Worm (Caenorhabditis elegans) whole organism, mixed stage, embryonic: ENCODE measurements around the gene D2062.13.
"Not testable (repeated sequence)": the region's sequence is repeated elsewhere in the genome, so short reads cannot be mapped to it uniquely, and the experiment has no call there.

Experiments used
- M03D4.4 ChIP-seq: sonication (generic microtip); optimal IDR thresholded peaks from 2 replicates; lab custom pipeline; 2017; ENCODE audit warnings: mild to moderate bottlenecking, missing genetic modification characterization, missing compliant biosample characterization
- bed-3 ChIP-seq: fragments of 200-800 bp; sonication (Bioruptor generic); optimal IDR thresholded peaks from 3 replicates; lab custom pipeline; 2018; ENCODE audit warnings: mild to moderate bottlenecking, missing genetic modification characterization, moderate library complexity, missing compliant biosample characterization
- blmp-1 ChIP-seq: fragments of 150-350 bp; optimal IDR thresholded peaks from 2 replicates; lab custom pipeline; 2014; ENCODE audit warnings: missing biosample characterization, missing genetic modification characterization
- ceh-43 ChIP-seq: fragments of 200-800 bp; sonication (Bioruptor generic); optimal IDR thresholded peaks from 2 replicates; lab custom pipeline; 2018; ENCODE audit warnings: mild to moderate bottlenecking, missing genetic modification characterization, moderate library complexity, missing compliant biosample characterization
- ceh-83 ChIP-seq: fragments of 200-800 bp; sonication (Bioruptor generic); optimal IDR thresholded peaks from 2 replicates; lab custom pipeline; 2018; ENCODE audit warnings: mild to moderate bottlenecking, missing genetic modification characterization, missing compliant biosample characterization
- ces-1 ChIP-seq: fragments of 150-350 bp; optimal IDR thresholded peaks from 2 replicates; lab custom pipeline; 2014; ENCODE audit warnings: missing biosample characterization, missing genetic modification reagents, missing genetic modification characterization
- cnd-1 ChIP-seq: fragments of 200-800 bp; sonication (Bioruptor generic); optimal IDR thresholded peaks from 2 replicates; lab custom pipeline; 2018; ENCODE audit warnings: mild to moderate bottlenecking, missing genetic modification characterization, missing compliant biosample characterization
- elt-1 ChIP-seq: sonication (generic microtip); optimal IDR thresholded peaks from 2 replicates; lab custom pipeline; 2017; ENCODE audit warnings: missing genetic modification characterization, mild to moderate bottlenecking, missing compliant biosample characterization, antibody characterized with exemption, moderate library complexity, borderline replicate concordance; ENCODE audit not compliant: insufficient read depth
- elt-3 ChIP-seq: fragments of 150-350 bp; optimal IDR thresholded peaks from 2 replicates; lab custom pipeline; 2014; ENCODE audit warnings: missing biosample characterization, missing genetic modification characterization
- hlh-1 ChIP-seq: fragments of 150-350 bp; optimal IDR thresholded peaks from 2 replicates; lab custom pipeline; 2014; ENCODE audit warnings: missing biosample characterization, missing genetic modification reagents, missing genetic modification characterization
- lin-13 ChIP-seq: fragments of 150-350 bp; optimal IDR thresholded peaks from 2 replicates; lab custom pipeline; 2014; ENCODE audit warnings: missing biosample characterization, missing genetic modification characterization
- lin-32 ChIP-seq: fragments of 200-800 bp; sonication (Bioruptor generic); optimal IDR thresholded peaks from 2 replicates; lab custom pipeline; 2018; ENCODE audit warnings: mild to moderate bottlenecking, missing genetic modification characterization, missing compliant biosample characterization
- lsy-2 ChIP-seq: fragments of 150-350 bp; optimal IDR thresholded peaks from 2 replicates; lab custom pipeline; 2014; ENCODE audit warnings: missing biosample characterization, missing genetic modification characterization
- mab-5 ChIP-seq: fragments of 150-350 bp; optimal IDR thresholded peaks from 2 replicates; lab custom pipeline; 2014; ENCODE audit warnings: missing biosample characterization, missing genetic modification characterization
- mep-1 ChIP-seq: fragments of 150-350 bp; optimal IDR thresholded peaks from 2 replicates; lab custom pipeline; 2017; ENCODE audit warnings: missing biosample characterization, missing genetic modification reagents, missing genetic modification characterization, inconsistent platforms
- mls-2 ChIP-seq: sonication (generic microtip); optimal IDR thresholded peaks from 2 replicates; lab custom pipeline; 2016; ENCODE audit warnings: mild to moderate bottlenecking, missing genetic modification characterization, moderate library complexity, missing compliant biosample characterization
- nhr-12 ChIP-seq: fragments of 150-350 bp; optimal IDR thresholded peaks from 2 replicates; lab custom pipeline; 2014; ENCODE audit warnings: missing biosample characterization, missing genetic modification characterization
- nhr-2 ChIP-seq: fragments of 150-350 bp; optimal IDR thresholded peaks from 2 replicates; lab custom pipeline; 2014; ENCODE audit warnings: missing biosample characterization, missing genetic modification characterization
- nhr-237 ChIP-seq: fragments of 150-350 bp; optimal IDR thresholded peaks from 2 replicates; lab custom pipeline; 2014; ENCODE audit warnings: missing biosample characterization, missing genetic modification characterization
- nhr-28 ChIP-seq: fragments of 150-350 bp; optimal IDR thresholded peaks from 2 replicates; lab custom pipeline; 2014; ENCODE audit warnings: missing biosample characterization, missing genetic modification characterization
- nhr-76 ChIP-seq: sonication (generic microtip); optimal IDR thresholded peaks from 2 replicates; lab custom pipeline; 2017; ENCODE audit warnings: missing biosample characterization, missing genetic modification characterization
- pha-4 ChIP-seq: fragments of 150-350 bp; optimal IDR thresholded peaks from 2 replicates; lab custom pipeline; 2018; ENCODE audit warnings: missing biosample characterization, missing genetic modification reagents, missing genetic modification characterization
- sem-2 ChIP-seq: fragments of 200-800 bp; sonication (Bioruptor generic); optimal IDR thresholded peaks from 2 replicates; lab custom pipeline; 2018; ENCODE audit warnings: mild to moderate bottlenecking, missing genetic modification characterization, missing compliant biosample characterization
- snpc-4 ChIP-seq: fragments of 150-350 bp; optimal IDR thresholded peaks from 2 replicates; lab custom pipeline; 2014; ENCODE audit warnings: missing biosample characterization, missing genetic modification characterization
- sptf-1 ChIP-seq: sonication (generic microtip); optimal IDR thresholded peaks from 2 replicates; lab custom pipeline; 2017; ENCODE audit warnings: mild to moderate bottlenecking, missing genetic modification characterization, moderate library complexity, missing compliant biosample characterization
- tbx-8 ChIP-seq: fragments of 200-800 bp; sonication (Bioruptor generic); optimal IDR thresholded peaks from 2 replicates; lab custom pipeline; 2018; ENCODE audit warnings: mild to moderate bottlenecking, missing genetic modification characterization, moderate library complexity, missing compliant biosample characterization
- unc-120 ChIP-seq: sonication (generic microtip); optimal IDR thresholded peaks from 2 replicates; lab custom pipeline; 2017; ENCODE audit warnings: missing genetic modification characterization, missing compliant biosample characterization; ENCODE audit not compliant: poor library complexity, severe bottlenecking
- unc-39 ChIP-seq: fragments of 150-350 bp; optimal IDR thresholded peaks from 2 replicates; lab custom pipeline; 2014; ENCODE audit warnings: missing biosample characterization, missing genetic modification characterization
- zip-8 ChIP-seq: fragments of 150-350 bp; optimal IDR thresholded peaks from 2 replicates; lab custom pipeline; 2014; ENCODE audit warnings: missing biosample characterization, missing genetic modification characterization

The D2062.13 gene

DNA sequence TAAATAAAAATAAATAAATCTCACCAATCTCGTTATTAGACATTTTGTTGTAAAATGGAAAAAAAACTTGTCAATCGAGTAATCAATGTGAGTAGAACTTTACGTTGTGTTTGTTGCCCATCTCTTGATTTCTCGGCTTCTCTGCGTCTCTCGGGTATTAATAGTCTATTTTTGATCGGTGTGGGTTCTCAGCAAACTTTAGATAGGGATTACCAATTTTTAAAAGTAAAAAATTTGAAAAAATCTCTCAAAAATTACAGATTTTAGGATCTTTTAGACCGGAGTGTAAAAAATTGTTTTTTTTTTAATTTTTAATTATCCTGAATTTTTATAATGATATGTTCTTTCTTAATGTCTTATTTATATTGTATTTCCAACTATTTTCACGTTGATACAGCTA is 25.0 kb downstream of the D2062.13 start, which contains the start of gene F22E5.21:
F22E5.21 (minus strand) TSS at position 101 of the 400 bp plus-strand sequence.
- no peak for TF ChIP-seq snpc-4 (tag; lab: Kevin White, UChicago)
- no peak for TF ChIP-seq elt-3 (tag; lab: Kevin White, UChicago)
- no peak for TF ChIP-seq mep-1
- TF ChIP-seq nhr-28 (tag; lab: Kevin White, UChicago), result no peak
- TF ChIP-seq lin-32, result no peak
- TF ChIP-seq sptf-1 (tag; lab: Kevin White, UChicago), result no peak
- no peak for TF ChIP-seq elt-1 (tag; lab: Kevin White, UChicago)
- no peak for TF ChIP-seq tbx-8 (GFP tag; lab: Kevin White, UChicago)
- TF ChIP-seq nhr-237 (tag; lab: Kevin White, UChicago), result no peak
- TF ChIP-seq lsy-2 (tag; lab: Kevin White, UChicago), result no peak
- no peak for TF ChIP-seq blmp-1 (tag; lab: Kevin White, UChicago)
- no peak for TF ChIP-seq mls-2 (tag; lab: Kevin White, UChicago)
- TF ChIP-seq mab-5 (tag; lab: Kevin White, UChicago), result no peak
- TF ChIP-seq pha-4 (tag; lab: Kevin White, UChicago), result no peak
- no peak for TF ChIP-seq ces-1 (GFP tag; lab: Kevin White, UChicago)

DNA sequence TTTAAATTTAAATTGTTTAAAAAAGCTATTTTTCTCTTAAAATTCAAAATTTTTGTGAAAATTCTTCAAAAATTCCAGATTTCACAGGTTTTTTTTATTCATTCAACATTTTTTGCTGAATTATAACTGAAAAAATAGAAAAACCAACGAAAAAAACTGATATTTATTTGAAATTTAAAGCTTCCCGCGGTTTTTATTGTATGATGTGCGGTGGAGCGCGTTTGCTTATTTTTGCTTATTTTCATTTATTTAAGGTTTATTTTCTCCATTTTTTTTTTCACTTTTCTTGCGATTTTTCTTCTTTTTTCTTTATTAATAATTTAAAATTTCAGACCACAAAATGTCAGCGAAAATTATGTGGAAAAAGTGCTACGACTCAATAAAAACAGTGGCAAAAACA is 25.7 kb downstream of the D2062.13 start, which contains the start of gene F22E5.9:
F22E5.9 (plus strand) TSS at position 327 of the 400 bp plus-strand sequence.
- no peak for TF ChIP-seq lin-13
- no peak for TF ChIP-seq blmp-1 (tag; lab: Kevin White, UChicago)
- TF ChIP-seq sptf-1 (tag; lab: Kevin White, UChicago), result no peak
- TF ChIP-seq ceh-43 (GFP tag; lab: Kevin White, UChicago), result no peak
- TF ChIP-seq lsy-2 (tag; lab: Kevin White, UChicago), result no peak

DNA sequence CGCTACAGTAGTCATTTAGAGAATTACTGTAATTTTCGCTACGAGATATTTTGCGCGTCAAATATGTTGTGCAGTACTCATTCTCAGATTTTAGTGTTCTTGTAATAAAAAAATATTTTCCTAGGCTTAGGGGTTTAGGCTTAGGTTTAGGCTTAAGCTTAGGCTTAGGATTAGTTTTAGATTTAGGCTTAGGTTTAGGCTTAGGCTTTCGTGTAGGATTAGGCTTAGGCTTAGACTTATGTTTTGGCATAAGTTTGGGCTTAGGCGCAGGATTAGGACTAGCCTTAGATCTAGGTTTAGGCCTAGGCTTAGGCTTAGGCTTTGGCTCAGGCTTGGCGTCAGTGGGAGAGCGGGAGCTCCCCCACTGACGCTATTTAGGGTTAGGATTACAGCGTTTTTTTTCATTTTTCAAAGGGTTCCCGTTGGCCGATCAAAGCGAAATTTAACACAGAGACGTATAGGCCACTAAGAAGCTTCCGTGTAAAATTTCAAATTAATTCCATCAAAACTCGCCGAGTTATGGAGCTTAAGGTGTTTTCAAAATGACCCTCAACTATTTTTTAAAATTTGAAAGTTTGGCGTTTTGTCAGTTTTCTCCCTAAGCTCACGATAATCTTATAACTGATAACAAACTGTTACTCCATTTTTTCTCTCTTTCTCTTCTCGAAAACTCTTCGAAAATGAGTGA is 27.2 kb downstream of the D2062.13 start, which contains the start of gene F22E5.8:
F22E5.8 (plus strand) TSS at position 638 of the 688 bp plus-strand sequence.
- TF ChIP-seq ceh-43 (GFP tag; lab: Kevin White, UChicago); unc-39; sem-2 (GFP tag; lab: Kevin White, UChicago): not testable (repeated sequence)

DNA sequence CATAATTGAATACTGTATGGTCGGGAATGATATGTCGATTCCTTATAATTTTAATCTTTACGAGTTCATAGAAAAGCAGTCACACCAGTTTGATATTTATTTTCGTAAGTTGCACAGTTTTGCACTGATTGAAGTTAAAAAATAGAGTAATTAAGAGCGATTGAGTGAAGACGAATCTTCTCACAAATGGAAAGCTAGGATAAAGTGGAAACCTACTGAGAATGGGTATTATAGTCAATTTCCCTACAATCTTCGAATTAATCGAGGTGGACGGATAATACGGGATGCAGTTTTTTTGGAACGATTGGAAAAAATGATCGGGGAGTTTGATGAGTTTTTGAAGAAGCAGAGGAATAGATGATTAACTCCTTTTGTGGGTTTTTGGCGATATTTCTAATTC is 28.6 kb downstream of the D2062.13 start, which contains the start of gene F22E5.23:
F22E5.23 (plus strand) TSS at position 301 of the 400 bp plus-strand sequence.
- TF ChIP-seq bed-3 (GFP tag; lab: Kevin White, UChicago) (no peak), zip-8 (no peak), blmp-1 (tag; lab: Kevin White, UChicago) (no peak), nhr-76 (no peak), elt-1 (tag; lab: Kevin White, UChicago) (no peak), nhr-12 (no peak), M03D4.4 (tag; lab: Kevin White, UChicago) (no peak), snpc-4 (tag; lab: Kevin White, UChicago) (no peak), hlh-1 (tag; lab: Kevin White, UChicago) (no peak), cnd-1 (tag; lab: Kevin White, UChicago) (no peak), unc-120 (no peak), elt-3 (tag; lab: Kevin White, UChicago) (no peak), mep-1 (no peak), pha-4 (tag; lab: Kevin White, UChicago) (no peak), lsy-2 (tag; lab: Kevin White, UChicago) (no peak), mab-5 (tag; lab: Kevin White, UChicago) (no peak), nhr-2 (tag; lab: Kevin White, UChicago) (no peak)

DNA sequence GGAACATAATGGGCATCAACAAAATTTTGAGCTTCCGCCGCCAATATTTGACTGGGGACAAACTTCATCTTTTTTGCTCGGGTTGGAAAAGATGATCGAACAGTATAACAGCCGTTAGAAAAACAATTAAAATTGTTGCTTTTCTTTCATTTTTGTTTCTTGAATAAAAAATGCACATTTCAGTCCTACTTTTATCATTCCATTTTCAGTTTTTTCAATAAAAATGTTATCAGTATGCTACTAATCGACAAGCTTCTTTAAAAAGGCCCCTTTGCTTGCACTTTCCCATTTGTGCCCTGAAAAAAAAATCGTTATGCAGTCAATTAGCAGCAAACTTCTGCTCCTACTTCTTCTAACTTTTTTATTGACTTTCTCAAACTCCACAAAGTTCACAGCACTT is 29.4 kb downstream of the D2062.13 start, which contains the start of gene F22E5.7:
F22E5.7 (plus strand) TSS at position 301 of the 400 bp plus-strand sequence.
- TF ChIP-seq sptf-1 (tag; lab: Kevin White, UChicago) (no peak), lsy-2 (tag; lab: Kevin White, UChicago) (no peak), ceh-83 (GFP tag; lab: Kevin White, UChicago) (no peak)
